Worm (Caenorhabditis elegans): ENCODE data around the gene bmy-1.

Gene bmy-1

DNA sequence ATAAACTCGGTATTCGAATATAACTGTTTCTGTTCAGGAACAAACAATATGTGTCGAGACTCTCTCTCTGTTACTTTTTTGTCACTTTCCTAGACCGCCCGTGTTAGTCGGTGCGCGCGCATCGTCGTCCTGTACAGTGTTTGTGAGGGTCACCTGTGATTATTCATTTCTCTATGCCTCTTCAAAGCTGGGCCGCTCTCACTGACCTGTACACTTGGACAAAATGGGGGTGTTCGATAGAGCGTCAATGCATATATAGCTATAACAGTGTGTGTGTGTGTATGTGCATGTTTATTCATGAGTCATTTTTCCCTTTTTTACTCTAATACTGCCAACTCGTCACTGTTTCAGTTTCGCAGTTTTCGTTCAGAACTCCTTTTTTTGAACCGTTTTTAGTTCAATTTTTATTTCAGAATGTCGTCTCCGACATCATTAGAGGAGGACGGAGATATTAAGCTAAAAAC, 21.2 kb downstream of the bmy-1 start, which contains the start of gene pkc-3 (continued):
- TF ChIP-seq madf-5 (GFP tag; IDR thresholded peaks at IDR 0.05), result no peak
- TF ChIP-seq lin-29 (GFP tag; IDR thresholded peaks at IDR 0.05), result no peak
- peak in 1 of 2 experiments; percentile 16 for TF ChIP-seq daf-16 (GFP tag; optimal IDR thresholded peaks at IDR 0.05)
- TF ChIP-seq daf-16 (tag; optimal IDR thresholded peaks at IDR 0.05), result peak; percentile 72
- peak; percentile 93 for TF ChIP-seq nhr-28 (tag; optimal IDR thresholded peaks at IDR 0.05)
- TF ChIP-seq lir-3 (tag; optimal IDR thresholded peaks at IDR 0.05), result no peak
- no peak for TF ChIP-seq saeg-2 (GFP tag; IDR thresholded peaks at IDR 0.05)
- no peak for TF ChIP-seq attf-4 (tag; optimal IDR thresholded peaks at IDR 0.05)
- TF ChIP-seq Y105C5A.15 (GFP tag; IDR thresholded peaks at IDR 0.05), result no peak
- peak; percentile 89 for TF ChIP-seq nhr-77 (tag; optimal IDR thresholded peaks at IDR 0.05)
- no peak for TF ChIP-seq daf-12 (tag; optimal IDR thresholded peaks at IDR 0.05)
- no peak for TF ChIP-seq ztf-7 (tag; optimal IDR thresholded peaks at IDR 0.05)
- peak; percentile 86 for TF ChIP-seq mxl-3 (GFP tag; optimal IDR thresholded peaks at IDR 0.05)
- no peak for TF ChIP-seq snpc-4 (tag; optimal IDR thresholded peaks at IDR 0.05)

- TF ChIP-seq ctbp-1 (GFP tag; IDR thresholded peaks at IDR 0.05), result no peak
- TF ChIP-seq Y48G9A.11 (GFP tag; IDR thresholded peaks at IDR 0.05), result no peak
- no peak for TF ChIP-seq daf-16 (GFP tag; optimal IDR thresholded peaks at IDR 0.05)
- peak; percentile 22 for TF ChIP-seq daf-16 (tag; optimal IDR thresholded peaks at IDR 0.05)
- TF ChIP-seq ceh-62 (tag; optimal IDR thresholded peaks at IDR 0.05), result no peak
- TF ChIP-seq tra-1 (GFP tag; IDR thresholded peaks at IDR 0.05), result no peak
Observed at ce11 chrII:5384282-5384681, 25.8 kb downstream of the bmy-1 start.

DNA sequence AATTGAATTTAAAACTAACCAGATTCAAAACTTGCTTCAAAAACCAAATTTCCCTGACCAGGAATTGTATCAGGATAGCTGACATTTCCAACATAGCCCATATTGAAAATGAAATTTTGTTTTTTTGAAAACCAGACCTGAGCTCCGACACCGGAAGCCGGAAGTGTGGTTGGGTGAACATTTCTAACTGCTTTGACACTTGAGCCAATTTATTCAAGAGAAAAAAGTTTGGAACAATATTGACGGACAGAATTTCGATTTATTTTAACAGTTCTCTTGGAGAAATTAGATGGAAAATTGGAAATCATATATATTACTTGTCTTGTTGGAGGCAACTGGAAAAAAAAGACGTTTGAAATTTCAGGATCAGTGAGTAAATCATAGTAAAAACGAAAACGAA, 28.7 kb downstream of the bmy-1 start, which contains the start of gene ccpp-6:
Gene ccpp-6, minus strand, starts transcription at position 101 of the 400 bp plus-strand sequence.
- peak; percentile 25 for TF ChIP-seq mep-1 (tag; optimal IDR thresholded peaks at IDR 0.05)
- TF ChIP-seq attf-4 (tag; optimal IDR thresholded peaks at IDR 0.05), result no peak
- TF ChIP-seq ama-1 (optimal IDR thresholded peaks at IDR 0.05), result peak; percentile 0
- peak; percentile 11 for TF ChIP-seq aha-1 (tag)
- TF ChIP-seq unc-62 (GFP tag; optimal IDR thresholded peaks at IDR 0.05 in 1 of 2), result no peak
- no peak for TF ChIP-seq unc-62 (tag; optimal IDR thresholded peaks at IDR 0.05)
- TF ChIP-seq spr-1 (tag; optimal IDR thresholded peaks at IDR 0.05), result no peak
- no peak for TF ChIP-seq dve-1 (tag; optimal IDR thresholded peaks at IDR 0.05; ENCODE audit: insufficient read depth)
- TF ChIP-seq lin-38 (GFP tag; IDR thresholded peaks at IDR 0.05), result 0 out of 2 replicates have a peak, but pooled peaks have one; percentile 16
- TF ChIP-seq nhr-111 (GFP tag; optimal IDR thresholded peaks at IDR 0.05), result no peak
- TF ChIP-seq nhr-6 (tag; optimal IDR thresholded peaks at IDR 0.05), result no peak

ce11 chrII:5388786-5389421, 30.4 kb downstream of the bmy-1 start, which contains the start of gene rsp-4:
rsp-4 (minus strand) TSS chrII:5388836.
- TF ChIP-seq rbr-2 (tag; optimal IDR thresholded peaks at IDR 0.05) (no peak), attf-4 (tag; optimal IDR thresholded peaks at IDR 0.05) (no peak), lir-3 (tag; optimal IDR thresholded peaks at IDR 0.05) (no peak), aha-1 (tag) (peak; percentile 94), lsy-2 (tag; optimal IDR thresholded peaks at IDR 0.05) (no peak), daf-8 (GFP tag; IDR thresholded peaks at IDR 0.05) (no peak)

- TF ChIP-seq ces-1 (GFP tag; optimal IDR thresholded peaks at IDR 0.05) (no peak), F49E8.2 (tag; optimal IDR thresholded peaks at IDR 0.05; ENCODE audit: borderline replicate concordance) (no peak), spr-3 (GFP tag; optimal IDR thresholded peaks at IDR 0.05) (peak; percentile 18), lin-13 (GFP tag; optimal IDR thresholded peaks at IDR 0.05) (peak; percentile 64), ceh-28 (tag; optimal IDR thresholded peaks at IDR 0.05) (no peak), dve-1 (tag; optimal IDR thresholded peaks at IDR 0.05; ENCODE audit: insufficient read depth) (peak; percentile 85), nhr-77 (tag; optimal IDR thresholded peaks at IDR 0.05) (peak; percentile 88), nhr-102 (tag; optimal IDR thresholded peaks at IDR 0.05) (peak; percentile 74), lsy-2 (tag; optimal IDR thresholded peaks at IDR 0.05) (peak; percentile 73 to 94), spr-1 (tag; optimal IDR thresholded peaks at IDR 0.05) (peak; percentile 66), dmd-8 (GFP tag; IDR thresholded peaks at IDR 0.05) (no peak), fos-1 (tag; optimal IDR thresholded peaks at IDR 0.05) (no peak), ceh-20 (GFP tag; IDR thresholded peaks at IDR 0.05) (peak; percentile 58; the same call in 1 of the 2 replicates), lin-15B (tag; optimal IDR thresholded peaks at IDR 0.05) (peak; percentile 22), mdt-29 (GFP tag; IDR thresholded peaks at IDR 0.05) (no peak), gei-8 (GFP tag; optimal IDR thresholded peaks at IDR 0.05) (no peak), daf-12 (tag; optimal IDR thresholded peaks at IDR 0.05) (no peak), dmd-9 (GFP tag; IDR thresholded peaks at IDR 0.05) (0 out of 2 replicates have a peak, but pooled peaks have one; percentile 42), lin-29 (GFP tag; IDR thresholded peaks at IDR 0.05) (0 out of 2 replicates have a peak, but pooled peaks have one; percentile 32)
Observed at ce11 chrII:5389831-5390323, 31.4 kb downstream of the bmy-1 start, which contains the start of gene ndx-6. ndx-6 (minus strand) TSS chrII:5389881.

Data from whole organism, L4 larva.